Worm (Caenorhabditis elegans) whole organism, mixed stage, embryonic: Measurements from ENCODE around the gene set-22.

Experiments used
- drap-1 ChIP-seq: fragments of 200-800 bp; sonication (Bioruptor generic); optimal IDR thresholded peaks from 3 replicates; lab custom pipeline; 2018; ENCODE audit warnings: mild to moderate bottlenecking, missing genetic modification characterization, missing compliant biosample characterization
- elt-1 ChIP-seq: sonication (generic microtip); optimal IDR thresholded peaks from 2 replicates; lab custom pipeline; 2017; ENCODE audit warnings: missing genetic modification characterization, mild to moderate bottlenecking, missing compliant biosample characterization, antibody characterized with exemption, moderate library complexity, borderline replicate concordance; ENCODE audit not compliant: insufficient read depth
- elt-3 ChIP-seq: fragments of 150-350 bp; optimal IDR thresholded peaks from 2 replicates; lab custom pipeline; 2014; ENCODE audit warnings: missing biosample characterization, missing genetic modification characterization
- flh-1 ChIP-seq: fragments of 200-800 bp; sonication (Bioruptor generic); optimal IDR thresholded peaks from 2 replicates; lab custom pipeline; 2018; ENCODE audit warnings: mild to moderate bottlenecking, missing genetic modification characterization, moderate library complexity, missing compliant biosample characterization
- lin-13 ChIP-seq: fragments of 150-350 bp; optimal IDR thresholded peaks from 2 replicates; lab custom pipeline; 2014; ENCODE audit warnings: missing biosample characterization, missing genetic modification characterization
- lin-32 ChIP-seq: fragments of 200-800 bp; sonication (Bioruptor generic); optimal IDR thresholded peaks from 2 replicates; lab custom pipeline; 2018; ENCODE audit warnings: mild to moderate bottlenecking, missing genetic modification characterization, missing compliant biosample characterization
- nhr-12 ChIP-seq: fragments of 150-350 bp; optimal IDR thresholded peaks from 2 replicates; lab custom pipeline; 2014; ENCODE audit warnings: missing biosample characterization, missing genetic modification characterization
- nhr-28 ChIP-seq: fragments of 150-350 bp; optimal IDR thresholded peaks from 2 replicates; lab custom pipeline; 2014; ENCODE audit warnings: missing biosample characterization, missing genetic modification characterization
- nhr-76 ChIP-seq: sonication (generic microtip); optimal IDR thresholded peaks from 2 replicates; lab custom pipeline; 2017; ENCODE audit warnings: missing biosample characterization, missing genetic modification characterization
- unc-39 ChIP-seq: fragments of 150-350 bp; optimal IDR thresholded peaks from 2 replicates; lab custom pipeline; 2014; ENCODE audit warnings: missing biosample characterization, missing genetic modification characterization
- unc-62 ChIP-seq: fragments of 150-350 bp; optimal IDR thresholded peaks from 2 replicates; lab custom pipeline; 2014; ENCODE audit warnings: missing biosample characterization, missing genetic modification reagents, missing genetic modification characterization

ce11 chrV:10435198-10435597 is 1.5 kb upstream of the set-22 start:
- TF ChIP-seq nhr-76 (no peak), elt-1 (tag; lab: Kevin White, UChicago) (no peak), nhr-12 (tag; lab: Kevin White, UChicago) (no peak), elt-3 (no peak), unc-62 (GFP tag; lab: Kevin White, UChicago) (no peak), lin-13 (tag; lab: Kevin White, UChicago) (no peak), flh-1 (GFP tag; lab: Kevin White, UChicago) (no peak), lin-32 (no peak), unc-39 (tag; lab: Kevin White, UChicago) (no peak), drap-1 (GFP tag; lab: Kevin White, UChicago) (no peak), nhr-28 (tag; lab: Kevin White, UChicago) (no peak)
